Worm (Caenorhabditis elegans) whole organism, L1 larva: ENCODE results near the gene jkk-1.
A peak's percentile ranks its signal among the peaks of the same experiment; 100 is the strongest.

Source experiments
- C04F5.9 ChIP-seq: sonication (generic microtip); optimal IDR thresholded peaks from 2 replicates; lab custom pipeline; 2016; ENCODE audit warnings: missing genetic modification characterization, missing compliant biosample characterization
- F16B12.6 ChIP-seq: fragments of 150-350 bp; optimal IDR thresholded peaks from 2 replicates; lab custom pipeline; 2014; ENCODE audit warnings: missing biosample characterization, missing genetic modification characterization
- aly-2 ChIP-seq: fragments of 150-350 bp; optimal IDR thresholded peaks from 2 replicates; lab custom pipeline; 2014; ENCODE audit warnings: missing biosample characterization, missing genetic modification characterization
- ama-1 ChIP-seq: fragments of 150-350 bp; optimal IDR thresholded peaks from 2 replicates; lab custom pipeline; 2014
- ceh-82 ChIP-seq, 3 experiments: fragments of 150-350 bp in 1 of 3; sonication (generic microtip) in 2 of 3; optimal IDR thresholded peaks; 2 replicates each; lab custom pipeline; 2014 to 2017; ENCODE audit warnings: missing biosample characterization in 3 of 3, missing genetic modification characterization in 3 of 3
- dpl-1 ChIP-seq, 3 experiments: fragments of 150-350 bp in 2 of 3; sonication (generic microtip) in 1 of 3; optimal IDR thresholded peaks; 2 replicates each; lab custom pipeline; 2014 to 2017; ENCODE audit warnings: missing biosample characterization in 3 of 3, missing genetic modification characterization in 3 of 3, missing genetic modification reagents in 3 of 3
- efl-1 ChIP-seq, 4 experiments: fragments of 150-350 bp; optimal IDR thresholded peaks in 3 of 4; peaks in 1 of 4; 1 replicate in 1 of 4; 2 replicates in 3 of 4; lab custom pipeline; 2014; ENCODE audit warnings: missing biosample characterization in 2 of 4, missing genetic modification characterization in 2 of 4, missing genetic modification reagents in 2 of 4
- egl-13 ChIP-seq: sonication (generic microtip); optimal IDR thresholded peaks from 2 replicates; lab custom pipeline; 2016; ENCODE audit warnings: missing genotype, missing genetic modification reagents, missing genetic modification characterization, missing compliant biosample characterization
- ets-5 ChIP-seq: fragments of 200-800 bp; sonication (Bioruptor generic); IDR thresholded peaks from 2 replicates; pipeline ENCODE4 v1.3.6; 2022; ENCODE audit warnings: missing genetic modification characterization, missing compliant biosample characterization
- fkh-4 ChIP-seq: sonication (generic microtip); optimal IDR thresholded peaks from 2 replicates; lab custom pipeline; 2016; ENCODE audit warnings: missing compliant biosample characterization, missing genetic modification characterization, borderline replicate concordance
- hlh-17 ChIP-seq: fragments of 200-800 bp; sonication (Bioruptor generic); optimal IDR thresholded peaks from 2 replicates; lab custom pipeline; 2018; ENCODE audit warnings: missing genetic modification characterization, mild to moderate bottlenecking, missing compliant biosample characterization, moderate library complexity, borderline replicate concordance
- hlh-4 ChIP-seq: sonication (generic microtip); optimal IDR thresholded peaks from 2 replicates; lab custom pipeline; 2016; ENCODE audit warnings: mild to moderate bottlenecking, missing genetic modification characterization, missing compliant biosample characterization
- hpl-2 ChIP-seq: fragments of 150-350 bp; optimal IDR thresholded peaks from 2 replicates; lab custom pipeline; 2014; ENCODE audit warnings: missing biosample characterization, missing genetic modification reagents, missing genetic modification characterization
- lin-39 ChIP-seq: fragments of 150-350 bp; optimal IDR thresholded peaks from 2 replicates; lab custom pipeline; 2014; ENCODE audit warnings: missing biosample characterization, missing genetic modification reagents, missing genetic modification characterization
- mab-9 ChIP-seq: fragments of 200-800 bp; sonication (Bioruptor generic); IDR thresholded peaks from 2 replicates; pipeline ENCODE4 v1.3.6; 2022; ENCODE audit warnings: missing genetic modification reagents, missing genetic modification characterization, missing compliant biosample characterization
- mef-2 ChIP-seq: fragments of 150-350 bp; optimal IDR thresholded peaks from 2 replicates; lab custom pipeline; 2014; ENCODE audit warnings: missing biosample characterization, missing genetic modification characterization
- nhr-12 ChIP-seq: sonication (generic microtip); optimal IDR thresholded peaks from 2 replicates; lab custom pipeline; 2017; ENCODE audit warnings: missing biosample characterization, missing genetic modification characterization
- nhr-28 ChIP-seq: fragments of 150-350 bp; optimal IDR thresholded peaks from 2 replicates; lab custom pipeline; 2014; ENCODE audit warnings: missing biosample characterization, missing genetic modification characterization
- nhr-77 ChIP-seq: fragments of 150-350 bp; optimal IDR thresholded peaks from 2 replicates; lab custom pipeline; 2014; ENCODE audit warnings: missing biosample characterization, missing genetic modification characterization
- pag-3 ChIP-seq: sonication (generic microtip); optimal IDR thresholded peaks from 2 replicates; lab custom pipeline; 2017; ENCODE audit warnings: missing genetic modification characterization, mild to moderate bottlenecking, missing compliant biosample characterization, antibody characterized with exemption, borderline replicate concordance; ENCODE audit not compliant: insufficient read depth
- pqm-1 ChIP-seq: sonication (generic microtip); optimal IDR thresholded peaks from 3 replicates; lab custom pipeline; 2017; ENCODE audit warnings: missing biosample characterization, missing genetic modification characterization
- rnt-1 ChIP-seq: sonication (generic microtip); optimal IDR thresholded peaks from 2 replicates; lab custom pipeline; 2016; ENCODE audit warnings: mild to moderate bottlenecking, missing genetic modification characterization, moderate library complexity, missing compliant biosample characterization
- sox-4 ChIP-seq: sonication (generic microtip); optimal IDR thresholded peaks from 2 replicates; lab custom pipeline; 2016; ENCODE audit warnings: missing genetic modification characterization, missing compliant biosample characterization
- unc-130 ChIP-seq: fragments of 150-350 bp; optimal IDR thresholded peaks from 2 replicates; lab custom pipeline; 2017; ENCODE audit warnings: missing biosample characterization, missing genetic modification characterization, inconsistent platforms
- zag-1 ChIP-seq: fragments of 150-350 bp; optimal IDR thresholded peaks from 2 replicates; lab custom pipeline; 2014; ENCODE audit warnings: missing biosample characterization, missing genetic modification characterization
- zip-4 ChIP-seq: fragments of 200-800 bp; sonication (Bioruptor generic); optimal IDR thresholded peaks from 2 replicates; lab custom pipeline; 2018; ENCODE audit warnings: mild to moderate bottlenecking, missing genetic modification characterization, moderate library complexity, missing compliant biosample characterization
- ztf-11 ChIP-seq, 2 experiments: sonication (generic microtip); optimal IDR thresholded peaks; 2 replicates each; lab custom pipeline; 2016 to 2017; ENCODE audit warnings: missing genetic modification characterization in 2 of 2, missing biosample characterization in 1 of 2, missing compliant biosample characterization in 1 of 2

The jkk-1 gene

DNA sequence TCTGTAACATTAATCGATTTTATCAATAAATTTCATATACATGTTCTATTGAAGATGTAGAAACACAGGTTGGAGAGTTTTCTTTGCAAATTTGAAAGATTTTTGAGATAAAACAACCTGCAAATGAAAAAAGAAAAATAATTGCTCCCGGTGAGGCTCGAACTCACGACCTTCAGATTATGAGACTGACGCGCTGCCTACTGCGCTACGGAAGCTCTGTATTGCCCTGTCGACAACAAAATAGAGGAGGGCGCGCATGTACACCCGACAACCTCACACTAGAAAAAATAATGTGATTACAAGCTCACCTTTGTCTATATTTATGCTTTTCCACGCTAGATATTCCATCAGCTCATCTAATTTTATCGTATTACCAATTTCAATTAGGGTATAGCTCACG lies 39.0 kb downstream of the jkk-1 start (continued):
- TF ChIP-seq fkh-4 (tag; lab: Kevin White, UChicago): no peak
- TF ChIP-seq ceh-82 (tag; optimal IDR thresholded peaks at IDR 0.05; lab: Kevin White, UChicago): no peak
- TF ChIP-seq efl-1 (optimal IDR thresholded peaks at IDR 0.05; lab: Kevin White, UChicago): no peak
- TF ChIP-seq efl-1 (GFP tag; optimal IDR thresholded peaks at IDR 0.05 in 1 of 2; lab: Kevin White, UChicago): peak in 1 of 2 experiments; percentile 24
- no peak for TF ChIP-seq ets-5 (GFP tag; lab: Robert Waterston, UW)
- peak; percentile 48 for TF ChIP-seq rnt-1
- no peak for TF ChIP-seq aly-2 (tag; lab: Kevin White, UChicago)
- no peak for TF ChIP-seq zag-1 (tag; lab: Kevin White, UChicago)
- TF ChIP-seq unc-130 (tag; lab: Kevin White, UChicago): no peak
- no peak for TF ChIP-seq ztf-11 (tag; optimal IDR thresholded peaks at IDR 0.05; lab: Kevin White, UChicago)
- TF ChIP-seq ama-1 (lab: Kevin White, UChicago): no peak

DNA sequence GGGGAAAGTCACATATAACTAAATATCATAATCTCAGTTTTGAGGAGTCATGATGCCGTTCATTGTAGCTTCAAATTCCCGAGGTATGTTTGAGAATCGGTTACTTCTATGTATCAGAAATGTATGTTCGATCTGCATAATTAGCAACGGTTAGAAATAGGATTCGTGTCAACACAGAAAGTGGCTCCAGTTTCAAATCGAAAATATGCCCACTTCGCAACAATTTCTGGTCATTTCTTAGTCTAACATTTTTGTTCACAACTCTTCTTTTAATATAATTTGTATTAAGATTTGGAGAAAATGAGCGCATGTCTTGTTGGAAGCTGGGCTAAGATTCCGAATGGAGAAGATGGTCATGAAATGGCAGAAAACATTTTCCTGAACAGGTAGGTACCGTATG lies 45.2 kb downstream of the jkk-1 start, which contains the start of gene pks-1:
TSS of gene pks-1 (plus strand) at position 301 of the 400 bp plus-strand sequence.
- TF ChIP-seq fkh-4 (tag; lab: Kevin White, UChicago): no peak
- TF ChIP-seq mef-2 (tag; lab: Kevin White, UChicago): no peak
- TF ChIP-seq lin-39 (tag; lab: Kevin White, UChicago): no peak
- TF ChIP-seq pqm-1 (tag; lab: Kevin White, UChicago): no peak
- TF ChIP-seq nhr-12 (tag; lab: Kevin White, UChicago): no peak
- TF ChIP-seq dpl-1 (GFP tag; optimal IDR thresholded peaks at IDR 0.05; lab: Kevin White, UChicago): no peak
- no peak for TF ChIP-seq sox-4 (tag; lab: Kevin White, UChicago)
- TF ChIP-seq hlh-4 (tag; lab: Kevin White, UChicago): no peak
- TF ChIP-seq mab-9 (GFP tag; lab: Robert Waterston, UW): no peak
- TF ChIP-seq egl-13 (tag; lab: Kevin White, UChicago): no peak
- no peak for TF ChIP-seq nhr-28 (tag; lab: Kevin White, UChicago)
- TF ChIP-seq F16B12.6: no peak
- TF ChIP-seq aly-2 (tag; lab: Kevin White, UChicago): no peak
- no peak for TF ChIP-seq pag-3 (tag; lab: Kevin White, UChicago)
- no peak for TF ChIP-seq C04F5.9 (tag; lab: Kevin White, UChicago)
- no peak for TF ChIP-seq nhr-77 (tag; lab: Kevin White, UChicago)
- no peak for TF ChIP-seq zip-4 (GFP tag; lab: Kevin White, UChicago)

ce11 chrX:5414250-5414649 lies 46.0 kb downstream of the jkk-1 start, which contains the start of gene C41A3.2:
Gene C41A3.2 (minus strand): TSS chrX:5414350.
- TF ChIP-seq hlh-17 (GFP tag; lab: Kevin White, UChicago): no peak
- no peak for TF ChIP-seq hpl-2
